Worm (Caenorhabditis elegans): ENCODE measurements around the gene tes-1.

- TF ChIP-seq mls-2 (tag; optimal IDR thresholded peaks at IDR 0.05) (no peak), elt-1 (tag; optimal IDR thresholded peaks at IDR 0.05; ENCODE audit: borderline replicate concordance, insufficient read depth) (no peak)
Observed at ce11 chrIV:7491464-7491863, 40.2 kb upstream of the tes-1 start, which contains the start of gene F55G1.1.
